Worm (Caenorhabditis elegans) whole organism, mixed stage, embryonic: ENCODE results near the gene B0393.5.

Experiments used
- bed-3 ChIP-seq: fragments of 200-800 bp; sonication (Bioruptor generic); optimal IDR thresholded peaks from 3 replicates; lab custom pipeline; 2018; ENCODE audit warnings: mild to moderate bottlenecking, missing genetic modification characterization, moderate library complexity, missing compliant biosample characterization
- blmp-1 ChIP-seq: fragments of 150-350 bp; optimal IDR thresholded peaks from 2 replicates; lab custom pipeline; 2014; ENCODE audit warnings: missing biosample characterization, missing genetic modification characterization
- ceh-39 ChIP-seq: fragments of 150-350 bp; optimal IDR thresholded peaks from 2 replicates; lab custom pipeline; 2014; ENCODE audit warnings: missing biosample characterization, missing genetic modification characterization
- ceh-43 ChIP-seq: fragments of 200-800 bp; sonication (Bioruptor generic); optimal IDR thresholded peaks from 2 replicates; lab custom pipeline; 2018; ENCODE audit warnings: mild to moderate bottlenecking, missing genetic modification characterization, moderate library complexity, missing compliant biosample characterization
- ceh-83 ChIP-seq: fragments of 200-800 bp; sonication (Bioruptor generic); optimal IDR thresholded peaks from 2 replicates; lab custom pipeline; 2018; ENCODE audit warnings: mild to moderate bottlenecking, missing genetic modification characterization, missing compliant biosample characterization
- ces-1 ChIP-seq: fragments of 150-350 bp; optimal IDR thresholded peaks from 2 replicates; lab custom pipeline; 2014; ENCODE audit warnings: missing biosample characterization, missing genetic modification reagents, missing genetic modification characterization
- cnd-1 ChIP-seq: fragments of 200-800 bp; sonication (Bioruptor generic); optimal IDR thresholded peaks from 2 replicates; lab custom pipeline; 2018; ENCODE audit warnings: mild to moderate bottlenecking, missing genetic modification characterization, missing compliant biosample characterization
- drap-1 ChIP-seq: fragments of 200-800 bp; sonication (Bioruptor generic); optimal IDR thresholded peaks from 3 replicates; lab custom pipeline; 2018; ENCODE audit warnings: mild to moderate bottlenecking, missing genetic modification characterization, missing compliant biosample characterization
- elt-1 ChIP-seq: sonication (generic microtip); optimal IDR thresholded peaks from 2 replicates; lab custom pipeline; 2017; ENCODE audit warnings: missing genetic modification characterization, mild to moderate bottlenecking, missing compliant biosample characterization, antibody characterized with exemption, moderate library complexity, borderline replicate concordance; ENCODE audit not compliant: insufficient read depth
- flh-1 ChIP-seq: fragments of 200-800 bp; sonication (Bioruptor generic); optimal IDR thresholded peaks from 2 replicates; lab custom pipeline; 2018; ENCODE audit warnings: mild to moderate bottlenecking, missing genetic modification characterization, moderate library complexity, missing compliant biosample characterization
- hlh-1 ChIP-seq: fragments of 150-350 bp; optimal IDR thresholded peaks from 2 replicates; lab custom pipeline; 2014; ENCODE audit warnings: missing biosample characterization, missing genetic modification reagents, missing genetic modification characterization
- lin-13 ChIP-seq: fragments of 150-350 bp; optimal IDR thresholded peaks from 2 replicates; lab custom pipeline; 2014; ENCODE audit warnings: missing biosample characterization, missing genetic modification characterization
- lin-32 ChIP-seq: fragments of 200-800 bp; sonication (Bioruptor generic); optimal IDR thresholded peaks from 2 replicates; lab custom pipeline; 2018; ENCODE audit warnings: mild to moderate bottlenecking, missing genetic modification characterization, missing compliant biosample characterization
- mab-5 ChIP-seq: fragments of 150-350 bp; optimal IDR thresholded peaks from 2 replicates; lab custom pipeline; 2014; ENCODE audit warnings: missing biosample characterization, missing genetic modification characterization
- mep-1 ChIP-seq: fragments of 150-350 bp; optimal IDR thresholded peaks from 2 replicates; lab custom pipeline; 2017; ENCODE audit warnings: missing biosample characterization, missing genetic modification reagents, missing genetic modification characterization, inconsistent platforms
- mls-2 ChIP-seq: sonication (generic microtip); optimal IDR thresholded peaks from 2 replicates; lab custom pipeline; 2016; ENCODE audit warnings: mild to moderate bottlenecking, missing genetic modification characterization, moderate library complexity, missing compliant biosample characterization
- nhr-12 ChIP-seq: fragments of 150-350 bp; optimal IDR thresholded peaks from 2 replicates; lab custom pipeline; 2014; ENCODE audit warnings: missing biosample characterization, missing genetic modification characterization
- nhr-2 ChIP-seq: fragments of 150-350 bp; optimal IDR thresholded peaks from 2 replicates; lab custom pipeline; 2014; ENCODE audit warnings: missing biosample characterization, missing genetic modification characterization
- nhr-237 ChIP-seq: fragments of 150-350 bp; optimal IDR thresholded peaks from 2 replicates; lab custom pipeline; 2014; ENCODE audit warnings: missing biosample characterization, missing genetic modification characterization
- nhr-76 ChIP-seq: sonication (generic microtip); optimal IDR thresholded peaks from 2 replicates; lab custom pipeline; 2017; ENCODE audit warnings: missing biosample characterization, missing genetic modification characterization
- pha-4 ChIP-seq: fragments of 150-350 bp; optimal IDR thresholded peaks from 2 replicates; lab custom pipeline; 2018; ENCODE audit warnings: missing biosample characterization, missing genetic modification reagents, missing genetic modification characterization
- sem-2 ChIP-seq: fragments of 200-800 bp; sonication (Bioruptor generic); optimal IDR thresholded peaks from 2 replicates; lab custom pipeline; 2018; ENCODE audit warnings: mild to moderate bottlenecking, missing genetic modification characterization, missing compliant biosample characterization
- tbx-8 ChIP-seq: fragments of 200-800 bp; sonication (Bioruptor generic); optimal IDR thresholded peaks from 2 replicates; lab custom pipeline; 2018; ENCODE audit warnings: mild to moderate bottlenecking, missing genetic modification characterization, moderate library complexity, missing compliant biosample characterization
- unc-120 ChIP-seq: sonication (generic microtip); optimal IDR thresholded peaks from 2 replicates; lab custom pipeline; 2017; ENCODE audit warnings: missing genetic modification characterization, missing compliant biosample characterization; ENCODE audit not compliant: poor library complexity, severe bottlenecking
- unc-62 ChIP-seq: fragments of 150-350 bp; optimal IDR thresholded peaks from 2 replicates; lab custom pipeline; 2014; ENCODE audit warnings: missing biosample characterization, missing genetic modification reagents, missing genetic modification characterization
- zip-8 ChIP-seq: fragments of 150-350 bp; optimal IDR thresholded peaks from 2 replicates; lab custom pipeline; 2014; ENCODE audit warnings: missing biosample characterization, missing genetic modification characterization
- ztf-11 ChIP-seq: fragments of 150-350 bp; optimal IDR thresholded peaks from 2 replicates; lab custom pipeline; 2014; ENCODE audit warnings: missing biosample characterization, missing genetic modification characterization

The B0393.5 gene

DNA sequence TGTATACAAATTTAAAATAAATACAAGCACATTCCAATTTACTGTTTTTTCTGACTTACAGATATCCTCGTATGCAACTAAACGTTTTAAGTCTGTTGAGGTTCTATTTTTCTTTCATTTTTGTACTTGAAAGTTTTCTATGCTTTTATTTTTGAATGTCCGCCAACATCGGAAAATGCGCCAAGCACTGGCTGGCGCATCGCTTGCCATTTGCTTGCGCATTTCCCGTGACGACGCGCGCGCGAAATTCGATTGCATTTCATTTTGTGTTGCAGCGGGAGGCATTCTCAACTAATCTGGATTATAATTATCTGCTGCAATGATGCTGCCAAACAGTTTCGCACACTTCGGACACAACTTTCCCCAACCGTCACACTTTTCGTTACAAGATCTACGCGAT is 8.6 kb upstream of the B0393.5 start, which contains the start of gene fbxl-2 (continued):
- peak; percentile 84 for TF ChIP-seq cnd-1 (tag; lab: Kevin White, UChicago)
- no peak for TF ChIP-seq nhr-76 (tag; lab: Kevin White, UChicago)
- peak; percentile 33 for TF ChIP-seq nhr-2
- no peak for TF ChIP-seq elt-1 (tag; lab: Kevin White, UChicago)
- peak; percentile 63 for TF ChIP-seq nhr-12 (tag; lab: Kevin White, UChicago)
- no peak for TF ChIP-seq unc-62 (GFP tag; lab: Kevin White, UChicago)
- TF ChIP-seq, all 35 proteins: peak for 26

DNA sequence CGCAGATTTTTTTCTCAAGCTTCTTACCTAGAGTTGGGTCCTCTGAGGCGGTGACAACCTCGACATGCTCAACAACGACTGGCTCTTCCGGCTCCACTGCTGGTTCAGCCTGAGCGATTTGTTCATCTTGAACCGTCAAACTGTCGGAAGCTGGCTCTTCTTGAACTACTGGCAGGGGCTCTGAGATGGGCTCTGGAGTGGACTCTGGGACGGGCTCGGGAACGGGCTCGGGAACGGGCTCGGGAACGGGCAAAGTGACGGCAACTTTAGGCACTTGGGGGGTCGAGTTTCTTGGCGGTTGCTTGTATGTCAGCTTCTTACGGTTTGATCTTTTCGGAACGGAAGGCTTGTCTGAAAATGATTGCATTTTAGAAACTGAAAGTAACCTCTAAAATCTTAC is 2.7 kb upstream of the B0393.5 start:
- TF ChIP-seq lin-13 (no peak), unc-62 (GFP tag; lab: Kevin White, UChicago) (no peak)

DNA sequence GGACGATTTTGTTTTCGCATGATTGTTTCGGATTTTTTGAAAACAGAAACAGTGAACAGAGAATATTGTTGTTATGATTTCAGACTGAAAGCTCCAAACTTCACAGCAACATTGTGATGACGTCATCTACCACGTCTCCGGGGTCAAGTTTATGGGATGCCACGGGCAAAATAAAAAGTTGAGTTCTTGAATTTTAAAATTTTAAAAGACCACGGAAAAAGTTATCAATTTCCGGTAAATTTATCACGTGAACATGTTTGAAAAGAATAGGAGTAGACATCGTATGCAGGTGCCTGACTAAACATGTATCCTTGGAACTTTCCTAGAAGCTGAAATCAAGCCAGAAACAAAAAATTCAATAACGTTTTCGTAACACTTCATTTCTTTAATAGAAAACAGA is 2.1 kb upstream of the B0393.5 start, which contains the start of gene B0393.4:
Gene B0393.4 (minus strand): TSS at position 101 of the 400 bp plus-strand sequence.
- TF ChIP-seq zip-8 (peak; percentile 11), hlh-1 (tag; lab: Kevin White, UChicago) (no peak)

DNA sequence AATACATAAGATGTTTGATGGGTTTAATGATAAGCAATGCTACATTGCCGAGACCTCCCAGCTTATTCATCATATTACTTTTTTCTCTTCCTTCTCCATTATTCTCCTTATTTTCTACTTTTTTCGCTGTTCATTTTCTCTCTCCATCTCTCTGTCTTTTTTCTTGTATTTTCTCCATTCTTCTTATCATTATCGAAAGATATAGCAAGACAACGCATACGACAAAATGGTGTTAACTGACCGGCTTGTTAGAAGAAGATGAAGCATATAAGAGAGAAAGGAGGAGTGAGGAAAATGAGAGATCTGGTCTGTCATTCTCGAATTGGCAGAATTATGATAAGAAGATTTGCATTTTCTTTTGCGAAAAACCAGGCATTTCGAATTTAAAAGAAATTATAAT is 1.3 kb downstream of the B0393.5 start:
- TF ChIP-seq ces-1 = no peak
- no peak for TF ChIP-seq ceh-43 (GFP tag; lab: Kevin White, UChicago)
- no peak for TF ChIP-seq hlh-1 (tag; lab: Kevin White, UChicago)
- no peak for TF ChIP-seq mep-1 (tag; lab: Kevin White, UChicago)
- no peak for TF ChIP-seq nhr-237
- no peak for TF ChIP-seq mab-5 (tag; lab: Kevin White, UChicago)
- no peak for TF ChIP-seq mls-2 (tag; lab: Kevin White, UChicago)
- TF ChIP-seq ztf-11 (tag; lab: Kevin White, UChicago) = no peak
- no peak for TF ChIP-seq tbx-8 (GFP tag; lab: Kevin White, UChicago)
- TF ChIP-seq lin-13 = no peak
- TF ChIP-seq elt-1 (tag; lab: Kevin White, UChicago) = no peak
- no peak for TF ChIP-seq cnd-1 (tag; lab: Kevin White, UChicago)
- no peak for TF ChIP-seq nhr-2
- no peak for TF ChIP-seq flh-1
- TF ChIP-seq bed-3 (GFP tag; lab: Kevin White, UChicago) = no peak
- no peak for TF ChIP-seq drap-1 (GFP tag; lab: Kevin White, UChicago)
- TF ChIP-seq ceh-39 = no peak
- no peak for TF ChIP-seq ceh-83 (GFP tag; lab: Kevin White, UChicago)
- TF ChIP-seq unc-120 (tag; lab: Kevin White, UChicago) = no peak

DNA sequence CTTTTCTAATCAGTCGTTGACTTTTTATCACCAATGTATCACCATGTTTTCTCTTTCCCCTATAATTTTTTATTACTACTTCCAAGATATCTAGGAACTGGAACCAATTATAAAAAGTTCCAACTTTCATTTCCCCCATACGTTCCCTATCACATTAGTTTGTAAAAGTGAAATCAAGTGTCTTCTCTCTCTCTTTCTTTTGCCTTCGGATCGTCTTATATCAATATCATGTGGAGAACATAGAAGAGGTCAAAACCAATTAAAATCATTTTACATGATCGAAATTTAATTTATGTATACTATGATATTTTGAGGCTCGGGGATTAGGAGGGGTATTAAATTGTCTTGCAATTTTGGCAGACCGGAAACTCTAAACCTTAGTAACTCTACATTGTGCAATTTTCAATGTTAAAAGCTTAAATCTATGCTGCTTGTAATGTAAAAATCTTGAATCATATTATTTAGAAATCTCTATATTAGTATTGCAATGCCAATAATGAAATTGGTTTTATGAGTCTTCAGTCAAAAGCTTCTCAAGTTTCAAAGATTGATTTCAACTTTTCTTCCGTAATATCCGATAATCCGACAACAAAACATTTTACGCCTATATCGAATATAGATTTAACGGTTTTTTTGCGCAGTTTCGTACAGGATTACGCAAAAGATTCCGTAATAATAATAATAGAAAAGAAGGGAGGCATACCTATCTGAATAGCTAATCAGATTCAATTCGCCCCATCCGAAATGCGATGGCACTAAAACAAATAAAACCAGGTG is 2.5 kb downstream of the B0393.5 start:
- no peak for TF ChIP-seq pha-4 (tag; lab: Kevin White, UChicago)
- TF ChIP-seq blmp-1 = peak; percentile 69
- TF ChIP-seq lin-13 = no peak
- TF ChIP-seq bed-3 (GFP tag; lab: Kevin White, UChicago) = no peak

DNA sequence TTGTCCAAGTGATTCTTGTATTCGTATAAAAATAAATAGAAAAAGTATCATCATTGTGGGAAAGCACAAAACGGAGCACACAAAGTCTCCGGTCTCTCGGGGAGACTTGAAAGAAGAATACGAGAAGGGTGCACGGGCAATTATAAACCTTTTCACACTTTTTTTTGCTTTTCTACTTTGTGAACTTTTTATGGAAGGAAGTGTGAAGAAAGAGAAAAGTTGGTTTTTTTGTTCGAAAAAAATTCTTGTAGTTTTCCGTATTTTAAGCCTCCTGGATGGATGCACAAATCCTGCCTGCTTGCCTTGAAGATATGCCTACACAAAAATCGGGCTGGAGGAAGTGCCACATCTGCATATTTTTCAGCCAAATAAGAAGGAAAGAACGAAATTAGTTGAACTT is 12.4 kb downstream of the B0393.5 start, which contains the start of gene B0393.7:
Gene B0393.7 (minus strand): TSS at position 101 of the 400 bp plus-strand sequence.
- no peak for TF ChIP-seq unc-62 (GFP tag; lab: Kevin White, UChicago)

DNA sequence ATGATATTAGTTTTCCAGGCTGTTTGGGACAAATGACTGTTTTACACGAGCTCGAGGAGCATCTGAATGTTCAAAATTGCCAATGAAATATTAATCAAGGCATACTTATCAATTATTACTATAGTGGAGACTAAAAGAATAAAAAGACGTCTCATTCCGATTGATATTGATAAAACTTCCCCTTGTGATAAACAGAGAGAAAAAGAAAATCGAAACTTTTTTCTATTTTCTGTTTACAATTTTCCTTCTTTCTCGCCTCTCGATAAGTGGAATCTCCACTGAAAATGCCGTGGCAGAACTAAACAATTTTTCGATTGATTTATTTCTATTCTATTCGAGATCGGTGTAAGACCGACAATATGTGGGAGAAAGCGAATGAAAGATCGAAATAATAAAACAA is 14.3 kb downstream of the B0393.5 start, which contains the start of gene B0393.9:
Gene B0393.9 (minus strand): TSS at position 303 of the 400 bp plus-strand sequence.
- TF ChIP-seq ceh-39 = no peak
- no peak for TF ChIP-seq sem-2 (GFP tag; lab: Kevin White, UChicago)
- no peak for TF ChIP-seq nhr-76 (tag; lab: Kevin White, UChicago)
- TF ChIP-seq lin-32 (GFP tag; lab: Kevin White, UChicago) = no peak
